Fruit fly (Drosophila melanogaster) whole organism, larva: ENCODE results near the gene if.

Experiments used
- noc ChIP-seq: fragments of 200-800 bp; sonication (Bioruptor generic); optimal IDR thresholded peaks from 3 replicates; lab custom pipeline; 2019; ENCODE audit warnings: missing biosample characterization, mild to moderate bottlenecking, missing genetic modification characterization, moderate library complexity

if gene

dm6 chrX:16800530-16801027 lies 17.3 kb upstream of the if start, which contains the start of the genes CG9132 and CG4789:
Gene CG9132, minus strand, starts transcription at chrX:16800710.
Gene CG4789, plus strand, starts transcription at chrX:16800930.
- TF ChIP-seq noc (tag; lab: Kevin White, UChicago): no peak

- TF ChIP-seq noc (tag; lab: Kevin White, UChicago): no peak
Observed at dm6 chrX:16799914-16800313, 16.7 kb upstream of the if start.

dm6 chrX:16798166-16798565 lies 14.9 kb upstream of the if start:
- no peak for TF ChIP-seq noc (tag; lab: Kevin White, UChicago)

- no peak for TF ChIP-seq noc (tag; lab: Kevin White, UChicago)
Observed at dm6 chrX:16793129-16793748, 10.0 kb upstream of the if start.

- TF ChIP-seq noc (tag; lab: Kevin White, UChicago): no peak
Observed at dm6 chrX:16791920-16792829, 8.9 kb upstream of the if start, which contains the start of gene CG4768. Gene CG4768, plus strand, starts transcription at chrX:16792119.

dm6 chrX:16791058-16791457 lies 7.8 kb upstream of the if start, which contains the start of gene Rrp45:
Gene Rrp45, minus strand, starts transcription at chrX:16791266.
- TF ChIP-seq noc (tag; lab: Kevin White, UChicago): no peak

- peak; percentile 9 for TF ChIP-seq noc (tag; lab: Kevin White, UChicago)
Observed at dm6 chrX:16787416-16787900, 4.2 kb upstream of the if start.

dm6 chrX:16786860-16787415 lies 3.7 kb upstream of the if start, which contains the start of the genes CG9609 and Sap30:
Gene CG9609, minus strand, starts transcription at chrX:16787008.
Gene Sap30, plus strand, starts transcription at chrX:16787283.
- no peak for TF ChIP-seq noc (tag; lab: Kevin White, UChicago)

dm6 chrX:16783743-16784142 lies 509 bp upstream of the if start, which contains the start of gene mRpL22:
Gene mRpL22, plus strand, starts transcription at chrX:16783933.
- TF ChIP-seq noc (tag; lab: Kevin White, UChicago): no peak

dm6 chrX:16782175-16782916 lies 888 bp downstream of the if start:
- TF ChIP-seq noc (tag; lab: Kevin White, UChicago): peak; percentile 46

dm6 chrX:16781055-16781454 lies 2.2 kb downstream of the if start:
- TF ChIP-seq noc (tag; lab: Kevin White, UChicago): peak; percentile 33

dm6 chrX:16780244-16780643 lies 3.0 kb downstream of the if start:
- TF ChIP-seq noc (tag; lab: Kevin White, UChicago): no peak

dm6 chrX:16778138-16778672 lies 5.0 kb downstream of the if start:
- TF ChIP-seq noc (tag; lab: Kevin White, UChicago): peak; percentile 4

- TF ChIP-seq noc (tag; lab: Kevin White, UChicago): no peak
Observed at dm6 chrX:16775083-16775482, 8.2 kb downstream of the if start.
